Worm (Caenorhabditis elegans): ENCODE results near the gene arrd-24.

Gene arrd-24

DNA sequence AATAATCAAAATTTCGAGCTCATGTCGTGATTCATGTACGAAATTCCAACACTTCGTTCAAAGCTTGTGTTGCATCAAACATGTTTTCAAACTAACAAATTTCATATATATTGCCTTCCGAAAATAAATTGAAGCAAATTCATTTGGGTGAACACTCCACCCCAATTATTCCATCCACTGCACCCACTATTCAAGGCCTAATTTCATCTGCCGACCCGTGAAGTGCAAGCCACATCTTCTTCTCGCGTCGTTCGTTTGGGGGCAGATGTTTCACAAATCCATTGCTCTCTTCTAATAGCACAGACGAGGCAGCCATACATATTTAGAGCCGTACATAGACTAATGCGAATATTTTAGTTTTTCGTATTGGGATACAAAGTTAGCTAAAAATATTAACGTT is 36.1 kb downstream of the arrd-24 start:
- TF ChIP-seq ceh-30 (tag; optimal IDR thresholded peaks at IDR 0.05): no peak
- no peak for TF ChIP-seq pat-9 (tag; optimal IDR thresholded peaks at IDR 0.05)
- peak; percentile 64 for TF ChIP-seq ceh-31 (tag; optimal IDR thresholded peaks at IDR 0.05)
- TF ChIP-seq pros-1 (tag; optimal IDR thresholded peaks at IDR 0.05): no peak
- TF ChIP-seq ttx-3 (tag; optimal IDR thresholded peaks at IDR 0.05): no peak
- peak; percentile 96 for TF ChIP-seq unc-42 (tag; optimal IDR thresholded peaks at IDR 0.05)
- no peak; the same call in 1 of the 2 replicates for TF ChIP-seq sox-2 (GFP tag; IDR thresholded peaks at IDR 0.05)
- no peak for TF ChIP-seq npax-4 (tag; optimal IDR thresholded peaks at IDR 0.05)
- TF ChIP-seq unc-55 (GFP tag; optimal IDR thresholded peaks at IDR 0.05): no peak
- TF ChIP-seq odd-2 (tag; optimal IDR thresholded peaks at IDR 0.05): no peak

DNA sequence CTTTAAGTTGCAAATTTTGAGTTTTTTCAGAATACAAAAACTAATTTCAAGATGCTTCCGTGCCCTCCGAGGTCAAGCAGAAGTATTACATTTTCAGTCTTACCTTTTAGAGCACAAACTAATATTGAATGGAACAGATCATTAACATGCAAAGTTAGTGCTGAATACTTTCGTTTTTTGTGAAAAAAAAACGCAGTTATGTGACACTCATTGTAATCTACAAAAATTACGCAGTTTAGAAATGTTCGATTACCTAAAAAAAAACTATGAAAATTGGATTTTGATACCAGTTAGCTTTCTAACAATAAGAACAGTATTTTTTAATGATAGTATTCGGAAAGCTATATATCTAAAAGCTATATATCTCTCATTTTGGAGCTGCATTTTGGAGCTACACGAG is 38.5 kb downstream of the arrd-24 start:
- TF ChIP-seq gmeb-2 (tag; optimal IDR thresholded peaks at IDR 0.05) (no peak), ahr-1 (tag; optimal IDR thresholded peaks at IDR 0.05) (no peak), hlh-13 (GFP tag; optimal IDR thresholded peaks at IDR 0.05) (no peak), fax-1 (tag; optimal IDR thresholded peaks at IDR 0.05) (no peak), ceh-9 (tag; optimal IDR thresholded peaks at IDR 0.05) (no peak), mec-3 (tag; optimal IDR thresholded peaks at IDR 0.05; ENCODE audit: borderline replicate concordance) (no peak), pha-4 (tag; optimal IDR thresholded peaks at IDR 0.05) (no peak)

DNA sequence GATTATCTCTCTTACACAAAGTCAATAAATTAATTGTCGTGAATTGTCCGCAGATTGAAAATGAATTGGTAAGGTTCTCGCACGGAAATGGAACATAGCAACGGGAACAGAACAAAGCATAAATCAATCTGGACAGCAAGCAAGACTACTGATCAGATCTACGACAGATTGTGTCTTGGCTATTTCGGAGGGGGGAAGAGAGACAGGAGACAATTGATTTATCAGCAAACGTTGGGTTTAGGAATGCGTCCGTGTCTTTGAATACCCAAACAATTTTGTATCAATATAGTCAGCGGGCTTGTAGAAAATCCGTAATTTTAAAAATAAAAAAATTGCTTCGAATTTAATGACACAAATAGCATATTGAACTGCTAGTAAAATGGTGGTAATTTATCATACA is 39.0 kb downstream of the arrd-24 start:
- peak; percentile 24 for TF ChIP-seq unc-55 (GFP tag; optimal IDR thresholded peaks at IDR 0.05)
- TF ChIP-seq che-1 (tag; optimal IDR thresholded peaks at IDR 0.05): no peak
- TF ChIP-seq lim-6 (tag; optimal IDR thresholded peaks at IDR 0.05): no peak

DNA sequence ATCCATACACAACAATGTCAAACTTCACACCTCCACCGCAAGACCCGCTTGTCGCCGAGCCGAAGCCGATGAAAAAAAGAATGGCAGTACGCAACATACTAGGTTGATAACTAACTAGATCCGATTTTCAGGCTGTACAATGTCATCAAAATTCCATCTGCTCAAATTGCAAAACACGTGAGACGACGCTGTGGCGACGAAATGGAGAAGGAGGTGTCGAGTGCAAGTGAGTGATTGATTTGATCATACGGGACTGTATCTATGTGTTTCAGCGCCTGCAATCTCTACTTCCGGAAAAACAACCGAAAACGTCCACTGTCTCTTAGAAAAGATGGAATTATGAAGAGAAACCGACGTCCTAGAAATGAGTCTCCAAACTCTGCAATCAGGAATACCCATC is 40.0 kb downstream of the arrd-24 start:
- no peak for TF ChIP-seq hlh-30 (tag; optimal IDR thresholded peaks at IDR 0.05; ENCODE audit: insufficient read depth)
- no peak for TF ChIP-seq ahr-1 (tag; optimal IDR thresholded peaks at IDR 0.05)
- no peak for TF ChIP-seq lin-11 (tag; optimal IDR thresholded peaks at IDR 0.05)
- TF ChIP-seq zip-5 (tag; optimal IDR thresholded peaks at IDR 0.05): no peak

DNA sequence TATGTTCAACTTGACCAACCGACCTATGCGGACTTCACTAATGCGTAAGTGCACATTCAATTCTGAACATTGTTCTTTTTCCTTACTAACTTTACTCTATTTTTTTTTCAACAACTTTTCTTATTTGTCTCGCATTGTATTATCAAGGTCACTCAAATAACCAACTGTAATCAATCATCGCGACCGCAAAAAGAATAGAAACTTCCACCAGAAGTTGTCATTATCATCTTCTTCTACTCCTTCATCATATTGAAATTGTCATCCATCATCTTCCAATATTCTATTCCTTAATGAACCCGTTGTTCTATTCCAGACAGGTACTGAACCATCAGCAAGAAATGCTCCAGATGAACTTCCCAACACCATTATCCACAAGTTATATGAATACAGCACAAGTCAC is 40.9 kb downstream of the arrd-24 start:
- no peak for TF ChIP-seq mec-3 (tag; optimal IDR thresholded peaks at IDR 0.05; ENCODE audit: borderline replicate concordance)
- TF ChIP-seq pat-9 (tag; optimal IDR thresholded peaks at IDR 0.05): no peak
- TF ChIP-seq ceh-19 (GFP tag; optimal IDR thresholded peaks at IDR 0.05): no peak
- no peak for TF ChIP-seq pha-4 (tag; optimal IDR thresholded peaks at IDR 0.05)
- no peak for TF ChIP-seq tbx-2 (tag; optimal IDR thresholded peaks at IDR 0.05)
- TF ChIP-seq unc-86 (tag; optimal IDR thresholded peaks at IDR 0.05): no peak
- no peak for TF ChIP-seq pqm-1 (tag; optimal IDR thresholded peaks at IDR 0.05)
- TF ChIP-seq npax-4 (tag; optimal IDR thresholded peaks at IDR 0.05): no peak
- TF ChIP-seq nhr-232 (tag; optimal IDR thresholded peaks at IDR 0.05): no peak
- no peak for TF ChIP-seq ceh-31 (tag; optimal IDR thresholded peaks at IDR 0.05)

DNA sequence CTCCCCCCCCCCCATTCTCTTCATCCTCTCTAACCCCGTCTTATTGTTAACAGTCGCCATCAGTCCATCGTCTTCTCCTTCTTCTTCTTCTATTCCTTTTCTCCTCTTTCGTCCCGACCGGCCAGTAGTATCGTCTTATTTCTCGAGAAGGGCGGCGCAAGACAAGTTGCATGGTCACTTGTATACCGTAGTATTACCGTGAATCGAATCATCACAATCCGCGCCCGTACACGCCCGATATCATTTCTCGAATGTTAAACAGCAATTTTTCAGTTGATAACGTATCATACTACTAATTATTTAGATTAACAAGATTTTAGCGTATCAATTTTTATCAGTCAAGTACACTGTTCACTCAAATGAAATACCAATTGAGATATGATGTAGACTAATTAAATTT is 42.4 kb downstream of the arrd-24 start:
- TF ChIP-seq rnt-1 (tag; optimal IDR thresholded peaks at IDR 0.05) (no peak), nfya-1 (tag; optimal IDR thresholded peaks at IDR 0.05) (peak; percentile 8), gmeb-2 (tag; optimal IDR thresholded peaks at IDR 0.05) (no peak)

DNA sequence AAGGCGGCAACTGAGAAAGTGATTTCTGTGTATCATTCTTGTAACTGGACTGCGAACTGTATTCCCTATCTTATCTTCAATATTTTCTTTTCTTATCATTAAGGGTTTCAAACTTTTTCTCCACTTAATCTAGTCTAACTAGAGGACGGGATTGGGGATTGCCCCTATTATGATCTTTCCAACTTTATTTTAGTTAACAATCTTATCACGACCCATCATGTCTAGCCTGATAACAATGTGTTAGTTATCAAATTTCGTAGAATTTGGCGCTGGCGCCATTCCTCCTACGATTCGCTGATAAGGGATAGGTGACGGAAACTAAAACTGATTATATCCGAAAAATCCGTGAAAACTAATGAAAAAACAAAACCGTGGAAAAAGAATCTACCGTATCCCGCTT is 43.0 kb downstream of the arrd-24 start:
- TF ChIP-seq ceh-48 (tag; optimal IDR thresholded peaks at IDR 0.05): no peak
- no peak for TF ChIP-seq che-1 (tag; optimal IDR thresholded peaks at IDR 0.05)
- no peak for TF ChIP-seq nhr-232 (tag; optimal IDR thresholded peaks at IDR 0.05)
- TF ChIP-seq odd-2 (tag; optimal IDR thresholded peaks at IDR 0.05): no peak
- peak; percentile 71 for TF ChIP-seq elt-2 (tag; optimal IDR thresholded peaks at IDR 0.05)
